Fruit fly (Drosophila melanogaster) whole organism, prepupa: ENCODE data around the gene CG45676.
A peak's percentile ranks its signal among the peaks of the same experiment; 100 is the strongest.

Source experiments
- CG10631 ChIP-seq: fragments of 200-800 bp; sonication (Bioruptor generic); optimal IDR thresholded peaks from 2 replicates; lab custom pipeline; 2016; ENCODE audit warnings: missing biosample characterization, missing genetic modification characterization
- CG10669 ChIP-seq: fragments of 200-800 bp; sonication (Bioruptor generic); optimal IDR thresholded peaks from 3 replicates; lab custom pipeline; 2018; ENCODE audit warnings: missing biosample characterization, mild to moderate bottlenecking, missing genetic modification characterization, moderate library complexity
- CG11294 ChIP-seq: fragments of 200-800 bp; sonication (Bioruptor generic); IDR thresholded peaks from 2 replicates; pipeline ENCODE4 v1.3.6; 2022; ENCODE audit warnings: missing biosample characterization, missing genetic modification characterization
- CG11902 ChIP-seq: fragments of 200-800 bp; sonication (Bioruptor generic); optimal IDR thresholded peaks from 3 replicates; lab custom pipeline; 2016; ENCODE audit warnings: missing biosample characterization, missing genetic modification characterization
- CG15336 ChIP-seq: fragments of 200-800 bp; sonication (Bioruptor generic); IDR thresholded peaks from 2 replicates; pipeline ENCODE4 v1.3.6; 2022; ENCODE audit warnings: missing biosample characterization, missing genetic modification characterization
- CG1621 ChIP-seq: fragments of 200-800 bp; sonication (Bioruptor generic); optimal IDR thresholded peaks from 3 replicates; lab custom pipeline; 2018; ENCODE audit warnings: missing biosample characterization, mild to moderate bottlenecking, missing genetic modification characterization
- CG3032 ChIP-seq: fragments of 200-800 bp; optimal IDR thresholded peaks from 2 replicates; lab custom pipeline; 2019; ENCODE audit warnings: missing biosample characterization, mild to moderate bottlenecking, missing genetic modification characterization, moderate library complexity
- CG32006 ChIP-seq: fragments of 200-800 bp; sonication (Bioruptor generic); optimal IDR thresholded peaks from 3 replicates; lab custom pipeline; 2017; ENCODE audit warnings: missing biosample characterization, mild to moderate bottlenecking, missing genetic modification characterization
- CG3919 ChIP-seq: fragments of 200-800 bp; sonication (Bioruptor generic); optimal IDR thresholded peaks from 3 replicates; lab custom pipeline; 2016; ENCODE audit warnings: missing biosample characterization, missing genetic modification characterization
- CG6163 ChIP-seq: fragments of 200-800 bp; sonication (Bioruptor generic); IDR thresholded peaks from 3 replicates; pipeline ENCODE4 v1.3.6; 2022; ENCODE audit warnings: missing biosample characterization, missing genetic modification characterization
- CG6808 ChIP-seq: fragments of 200-800 bp; sonication (Bioruptor generic); optimal IDR thresholded peaks from 3 replicates; lab custom pipeline; 2017; ENCODE audit warnings: missing biosample characterization, missing genetic modification characterization, mild to moderate bottlenecking, moderate library complexity, missing genetic modification reagents
- CG6854 ChIP-seq: fragments of 200-800 bp; sonication (Bioruptor generic); optimal IDR thresholded peaks from 2 replicates; lab custom pipeline; 2017; ENCODE audit warnings: missing biosample characterization, mild to moderate bottlenecking, missing genetic modification characterization
- CG8119 ChIP-seq: fragments of 200-800 bp; sonication (Bioruptor generic); IDR thresholded peaks from 3 replicates; pipeline ENCODE4 v1.3.6; 2022; ENCODE audit warnings: missing biosample characterization, missing genetic modification characterization
- CG8319 ChIP-seq: fragments of 200-800 bp; sonication (Bioruptor generic); optimal IDR thresholded peaks from 3 replicates; lab custom pipeline; 2016; ENCODE audit warnings: missing biosample characterization, missing genetic modification characterization
- CG8632 ChIP-seq: fragments of 200-800 bp; sonication (Bioruptor generic); optimal IDR thresholded peaks from 3 replicates; lab custom pipeline; 2016; ENCODE audit warnings: missing biosample characterization, missing genetic modification characterization
- Eip75B ChIP-seq: fragments of 200-800 bp; sonication (Bioruptor generic); optimal IDR thresholded peaks from 3 replicates; lab custom pipeline; 2016; ENCODE audit warnings: missing biosample characterization, missing genetic modification characterization
- Eip78C ChIP-seq: fragments of 200-800 bp; sonication (Bioruptor generic); peaks from one replicate; lab custom pipeline; 2016; ENCODE audit warnings: missing biosample characterization, missing genetic modification characterization
- Eip93F ChIP-seq: fragments of 200-800 bp; sonication (Bioruptor generic); optimal IDR thresholded peaks from 2 replicates; lab custom pipeline; 2016; ENCODE audit warnings: missing biosample characterization, mild to moderate bottlenecking, missing genetic modification characterization
- Ets21C ChIP-seq: fragments of 200-800 bp; sonication (Bioruptor generic); optimal IDR thresholded peaks from 3 replicates; lab custom pipeline; 2016; ENCODE audit warnings: missing biosample characterization, missing genetic modification characterization
- Gug ChIP-seq: fragments of 200-800 bp; sonication (Bioruptor generic); IDR thresholded peaks from 2 replicates; pipeline ENCODE4 v1.3.6; 2022; ENCODE audit warnings: missing biosample characterization, missing genetic modification characterization
- Hr38 ChIP-seq: sonication (Bioruptor generic); optimal IDR thresholded peaks from 2 replicates; lab custom pipeline; 2016; ENCODE audit warnings: missing biosample characterization, missing genetic modification characterization
- Hr4 ChIP-seq: fragments of 200-800 bp; sonication (Bioruptor generic); optimal IDR thresholded peaks from 3 replicates; lab custom pipeline; 2016; ENCODE audit warnings: missing biosample characterization, missing genetic modification characterization
- Lpt ChIP-seq: fragments of 200-800 bp; sonication (Bioruptor generic); optimal IDR thresholded peaks from 3 replicates; lab custom pipeline; 2016; ENCODE audit warnings: missing biosample characterization, missing genetic modification characterization
- OdsH ChIP-seq: fragments of 200-800 bp; sonication (Bioruptor generic); optimal IDR thresholded peaks from 3 replicates; lab custom pipeline; 2016; ENCODE audit warnings: missing biosample characterization, missing genetic modification characterization
- Smox ChIP-seq: fragments of 200-800 bp; sonication (Bioruptor generic); optimal IDR thresholded peaks from 3 replicates; lab custom pipeline; 2016; ENCODE audit warnings: missing biosample characterization, missing genetic modification characterization
- Sox102F ChIP-seq: fragments of 200-800 bp; sonication (Bioruptor generic); optimal IDR thresholded peaks from 2 replicates; lab custom pipeline; 2016; ENCODE audit warnings: missing biosample characterization, mild to moderate bottlenecking, missing genetic modification characterization
- Sox14 ChIP-seq: fragments of 200-800 bp; sonication (Bioruptor generic); optimal IDR thresholded peaks from 3 replicates; lab custom pipeline; 2016; ENCODE audit warnings: missing biosample characterization, missing genetic modification characterization
- achi ChIP-seq: fragments of 200-800 bp; sonication (Bioruptor generic); optimal IDR thresholded peaks from 3 replicates; lab custom pipeline; 2016; ENCODE audit warnings: missing biosample characterization, missing genetic modification characterization
- cyc ChIP-seq: fragments of 200-800 bp; sonication (Bioruptor generic); optimal IDR thresholded peaks from 3 replicates; lab custom pipeline; 2016; ENCODE audit warnings: missing biosample characterization, missing genetic modification characterization
- dac ChIP-seq: fragments of 200-800 bp; sonication (Bioruptor generic); optimal IDR thresholded peaks from 2 replicates; lab custom pipeline; 2017; ENCODE audit warnings: missing biosample characterization, mild to moderate bottlenecking, missing genetic modification characterization
- dsx ChIP-seq: fragments of 200-800 bp; optimal IDR thresholded peaks from 3 replicates; lab custom pipeline; 2019; ENCODE audit warnings: missing biosample characterization, mild to moderate bottlenecking, missing genetic modification characterization, moderate library complexity; ENCODE audit not compliant: poor library complexity, severe bottlenecking
- eg ChIP-seq: fragments of 200-800 bp; sonication (Bioruptor generic); IDR thresholded peaks from 3 replicates; pipeline ENCODE4 v1.3.6; 2022; ENCODE audit warnings: missing biosample characterization, missing genetic modification characterization
- esn ChIP-seq: fragments of 200-800 bp; sonication (Bioruptor generic); optimal IDR thresholded peaks from 2 replicates; lab custom pipeline; 2016; ENCODE audit warnings: missing biosample characterization, mild to moderate bottlenecking, missing genetic modification characterization, moderate library complexity
- fd59A ChIP-seq: fragments of 200-800 bp; sonication (Bioruptor generic); optimal IDR thresholded peaks from 2 replicates; lab custom pipeline; 2017; ENCODE audit warnings: missing biosample characterization, mild to moderate bottlenecking, missing genetic modification characterization, missing genetic modification reagents
- fd85E ChIP-seq: fragments of 200-800 bp; sonication (Bioruptor generic); optimal IDR thresholded peaks from 3 replicates; lab custom pipeline; 2016; ENCODE audit warnings: missing biosample characterization, missing genetic modification characterization
- lz ChIP-seq: fragments of 200-800 bp; sonication (Bioruptor generic); optimal IDR thresholded peaks from 3 replicates; lab custom pipeline; 2016; ENCODE audit warnings: missing biosample characterization, missing genetic modification characterization
- pdm3 ChIP-seq: fragments of 200-800 bp; sonication (Bioruptor generic); optimal IDR thresholded peaks from 3 replicates; lab custom pipeline; 2016; ENCODE audit warnings: missing biosample characterization, missing genetic modification characterization
- salr ChIP-seq, 2 experiments: fragments of 200-800 bp; sonication (Bioruptor generic); optimal IDR thresholded peaks; 3 replicates each; lab custom pipeline; 2016 to 2018; ENCODE audit warnings: missing biosample characterization in 2 of 2, missing genetic modification characterization in 2 of 2, mild to moderate bottlenecking in 1 of 2
- ss ChIP-seq, 2 experiments: fragments of 200-800 bp; sonication (Bioruptor generic); optimal IDR thresholded peaks; 2 replicates in 1 of 2; 3 replicates in 1 of 2; lab custom pipeline; 2017 to 2018; ENCODE audit warnings: mild to moderate bottlenecking in 2 of 2, missing biosample characterization in 2 of 2, missing genetic modification characterization in 2 of 2, moderate library complexity in 1 of 2
- topi ChIP-seq: fragments of 200-800 bp; sonication (Bioruptor generic); optimal IDR thresholded peaks from 3 replicates; lab custom pipeline; 2016; ENCODE audit warnings: missing biosample characterization, missing genetic modification characterization
- vri ChIP-seq: fragments of 200-800 bp; sonication (Bioruptor generic); optimal IDR thresholded peaks from 3 replicates; lab custom pipeline; 2016; ENCODE audit warnings: missing biosample characterization, mild to moderate bottlenecking, missing genetic modification characterization

Gene CG45676

dm6 chr3R:11392805-11393204 lies 25.9 kb upstream of the CG45676 start:
- TF ChIP-seq eg (GFP tag; lab: Robert Waterston, UW) (no peak), Hr38 (GFP tag; lab: Kevin White, UChicago) (no peak), CG8632 (no peak), topi (no peak), CG15336 (GFP tag; lab: Robert Waterston, UW) (no peak), Hr4 (GFP tag; lab: Kevin White, UChicago) (no peak), Lpt (no peak), pdm3 (no peak)
- TF ChIP-seq, all 60 proteins: peak for 0

- TF ChIP-seq CG11902: no peak
Observed at dm6 chr3R:11393896-11394295, 24.8 kb upstream of the CG45676 start.

dm6 chr3R:11395541-11395940 lies 23.1 kb upstream of the CG45676 start:
- TF ChIP-seq esn (no peak), Hr4 (GFP tag; lab: Kevin White, UChicago) (no peak), Sox14 (no peak), CG6808 (no peak)

dm6 chr3R:11402894-11403293 lies 15.8 kb upstream of the CG45676 start:
- TF ChIP-seq CG11294 (GFP tag; lab: Robert Waterston, UW) (no peak), vri (GFP tag; lab: Kevin White, UChicago) (no peak), pdm3 (no peak), CG6163 (GFP tag; lab: Robert Waterston, UW) (no peak), Lpt (no peak), Sox102F (GFP tag; lab: Kevin White, UChicago) (no peak), CG3032 (no peak), dsx (no peak), Eip78C (GFP tag; lab: Kevin White, UChicago) (no peak), Smox (GFP tag; lab: Kevin White, UChicago) (no peak), CG8319 (GFP tag; lab: Kevin White, UChicago) (no peak), Eip93F (GFP tag; lab: Kevin White, UChicago) (no peak), dac (GFP tag; lab: Kevin White, UChicago) (no peak), CG15336 (GFP tag; lab: Robert Waterston, UW) (no peak), fd59A (GFP tag; lab: Kevin White, UChicago) (no peak), cyc (GFP tag; lab: Kevin White, UChicago) (no peak)

dm6 chr3R:11407733-11408134 lies 11.0 kb upstream of the CG45676 start, which contains the start of gene mRpL40:
Gene mRpL40, plus strand, starts transcription at chr3R:11407918.
- TF ChIP-seq vri (GFP tag; lab: Kevin White, UChicago) (no peak), CG11902 (no peak)

- peak; percentile 59 for TF ChIP-seq Lpt
- TF ChIP-seq CG8119 (GFP tag; lab: Robert Waterston, UW): peak; percentile 85
- no peak for TF ChIP-seq Eip75B
- TF ChIP-seq CG6808: no peak
- TF ChIP-seq esn: peak; percentile 83
- TF ChIP-seq CG8632: peak; percentile 84
- TF ChIP-seq Gug (GFP tag; lab: Robert Waterston, UW): peak; percentile 91
- TF ChIP-seq CG11902: peak; percentile 62
- peak; percentile 75 for TF ChIP-seq lz (GFP tag; lab: Kevin White, UChicago)
- TF ChIP-seq CG32006 (GFP tag; lab: Kevin White, UChicago): peak; percentile 87
- peak; percentile 69 for TF ChIP-seq CG1621
- peak in 1 of 2 experiments; percentile 81 for TF ChIP-seq ss (GFP tag; optimal IDR thresholded peaks at IDR 0.05; lab: Kevin White, UChicago)
- TF ChIP-seq Sox102F (GFP tag; lab: Kevin White, UChicago): no peak
- peak; percentile 85 for TF ChIP-seq OdsH (GFP tag; lab: Kevin White, UChicago)
- no peak for TF ChIP-seq salr (GFP tag; optimal IDR thresholded peaks at IDR 0.05; lab: Kevin White, UChicago)
- TF ChIP-seq achi (GFP tag; lab: Kevin White, UChicago): peak; percentile 90
- peak; percentile 85 for TF ChIP-seq CG3919 (GFP tag; lab: Kevin White, UChicago)
- no peak for TF ChIP-seq Smox (GFP tag; lab: Kevin White, UChicago)
- no peak for TF ChIP-seq CG6854 (GFP tag; lab: Kevin White, UChicago)
- TF ChIP-seq dac (GFP tag; lab: Kevin White, UChicago): peak; percentile 78
- peak; percentile 60 for TF ChIP-seq CG8319 (GFP tag; lab: Kevin White, UChicago)
- peak; percentile 49 for TF ChIP-seq Ets21C (GFP tag; lab: Kevin White, UChicago)
- TF ChIP-seq fd85E (GFP tag; lab: Kevin White, UChicago): no peak
- peak; percentile 84 for TF ChIP-seq CG10669 (GFP tag; lab: Kevin White, UChicago)
- TF ChIP-seq topi: peak; percentile 76
- TF ChIP-seq CG10631 (GFP tag; lab: Kevin White, UChicago): peak; percentile 92
Observed at dm6 chr3R:11409667-11410137, 9.0 kb upstream of the CG45676 start, which contains the start of the genes mgr and Irbp. Gene mgr, minus strand, starts transcription at chr3R:11409875. Gene Irbp, plus strand, starts transcription at chr3R:11410047.
